Worm (Caenorhabditis elegans) whole organism, L2 larva: ENCODE measurements around the gene nlp-5.

ENCODE experiments used
- aly-2 ChIP-seq: fragments of 150-350 bp; optimal IDR thresholded peaks from 2 replicates; lab custom pipeline; 2014; ENCODE audit warnings: missing biosample characterization, missing genetic modification characterization
- ama-1 ChIP-seq: fragments of 150-350 bp; optimal IDR thresholded peaks from 2 replicates; lab custom pipeline; 2018; ENCODE audit warnings: inconsistent platforms
- egl-27 ChIP-seq: sonication (generic microtip); optimal IDR thresholded peaks from 3 replicates; lab custom pipeline; 2017; ENCODE audit warnings: missing biosample characterization, missing genetic modification reagents, missing genetic modification characterization
- elt-1 ChIP-seq: fragments of 150-350 bp; optimal IDR thresholded peaks from 2 replicates; lab custom pipeline; 2014; ENCODE audit warnings: missing biosample characterization, missing genetic modification characterization
- lin-39 ChIP-seq: fragments of 150-350 bp; optimal IDR thresholded peaks from 2 replicates; lab custom pipeline; 2014; ENCODE audit warnings: missing biosample characterization, missing genetic modification reagents, missing genetic modification characterization
- lsy-2 ChIP-seq, 2 experiments: fragments of 150-350 bp in 1 of 2; sonication (generic microtip) in 1 of 2; optimal IDR thresholded peaks; 2 replicates each; lab custom pipeline; 2014 to 2017; ENCODE audit warnings: missing biosample characterization in 2 of 2, missing genetic modification characterization in 2 of 2
- mdl-1 ChIP-seq, 2 experiments: fragments of 150-350 bp in 1 of 2; sonication (generic microtip) in 1 of 2; optimal IDR thresholded peaks; 2 replicates each; lab custom pipeline; 2017; ENCODE audit warnings: missing biosample characterization in 2 of 2, missing genetic modification characterization in 2 of 2
- nhr-23 ChIP-seq: fragments of 150-350 bp; optimal IDR thresholded peaks from 2 replicates; lab custom pipeline; 2014; ENCODE audit warnings: missing biosample characterization, missing genetic modification reagents, missing genetic modification characterization
- nhr-6 ChIP-seq: fragments of 150-350 bp; optimal IDR thresholded peaks from 2 replicates; lab custom pipeline; 2014; ENCODE audit warnings: missing biosample characterization, missing genetic modification characterization
- peb-1 ChIP-seq: fragments of 150-350 bp; optimal IDR thresholded peaks from 2 replicates; lab custom pipeline; 2014; ENCODE audit warnings: missing biosample characterization, missing genetic modification characterization
- skn-1 ChIP-seq: sonication (generic microtip); optimal IDR thresholded peaks from 2 replicates; lab custom pipeline; 2017; ENCODE audit warnings: missing biosample characterization, missing genetic modification characterization
- ztf-11 ChIP-seq: sonication (generic microtip); optimal IDR thresholded peaks from 2 replicates; lab custom pipeline; 2017; ENCODE audit warnings: missing biosample characterization, missing genetic modification characterization

DNA sequence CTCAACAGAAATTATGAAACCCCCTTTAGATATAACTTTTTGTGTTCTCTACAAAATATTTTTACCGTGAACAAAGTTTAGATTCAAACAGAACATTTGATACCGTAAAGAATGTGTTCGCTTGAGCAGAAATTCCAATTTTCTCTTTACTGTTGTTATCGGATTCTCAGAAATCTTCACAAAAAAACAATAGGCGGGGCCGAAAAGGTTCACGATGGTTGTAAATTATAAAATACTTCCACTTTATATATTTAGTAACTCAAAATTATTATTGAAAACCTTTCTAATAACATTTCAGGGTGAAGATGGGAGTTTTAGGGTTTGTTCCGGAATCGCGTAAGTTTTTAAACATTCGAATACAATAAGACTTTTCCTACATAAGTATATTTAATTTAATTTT, at the start of gene nlp-5:
- TF ChIP-seq peb-1 (tag; lab: Kevin White, UChicago) (no peak), nhr-6 (tag; lab: Kevin White, UChicago) (no peak), elt-1 (tag; lab: Kevin White, UChicago) (no peak), egl-27 (tag; lab: Kevin White, UChicago) (no peak), nhr-23 (no peak), mdl-1 (tag; optimal IDR thresholded peaks at IDR 0.05; lab: Kevin White, UChicago) (no peak), ztf-11 (no peak), aly-2 (tag; lab: Kevin White, UChicago) (no peak), ama-1 (no peak), skn-1 (tag; lab: Kevin White, UChicago) (no peak), lsy-2 (tag; optimal IDR thresholded peaks at IDR 0.05; lab: Kevin White, UChicago) (no peak), lin-39 (no peak)
